Worm (Caenorhabditis elegans): Measurements from ENCODE around the gene C13C4.7.
"Not testable (repeated sequence)": the region's sequence is repeated elsewhere in the genome, so short reads cannot be mapped to it uniquely, and the experiment has no call there.

The C13C4.7 gene

DNA sequence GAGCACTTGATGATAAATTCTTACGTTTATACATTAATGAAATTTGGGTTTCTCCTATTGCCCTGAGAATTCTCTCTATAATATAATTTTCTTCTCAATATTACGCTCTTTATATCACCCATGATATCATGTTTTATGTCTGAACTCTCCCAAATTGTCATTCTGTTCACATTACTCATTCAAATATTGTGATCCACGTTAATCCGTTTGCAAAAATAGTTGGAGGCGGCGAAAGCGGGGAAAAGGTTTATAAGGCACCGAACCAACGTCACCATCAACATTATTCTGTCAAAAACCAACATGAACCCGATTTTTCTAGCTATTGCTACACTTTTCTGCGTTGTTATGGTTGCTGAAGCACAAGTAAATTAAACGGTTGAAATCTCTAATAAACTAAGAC, 32.6 kb upstream of the C13C4.7 start, which contains the start of gene C27A7.8:
Gene C27A7.8, plus strand, starts transcription at position 301 of the 400 bp plus-strand sequence.
- TF ChIP-seq sea-2 (GFP tag; IDR thresholded peaks at IDR 0.05), result no peak
- TF ChIP-seq T26A5.8 (tag; optimal IDR thresholded peaks at IDR 0.05), result no peak
- TF ChIP-seq lsy-27 (tag; optimal IDR thresholded peaks at IDR 0.05; ENCODE audit: borderline replicate concordance, insufficient read depth), result no peak
- TF ChIP-seq akir-1 (GFP tag; optimal IDR thresholded peaks at IDR 0.05), result no peak
- TF ChIP-seq Y95B8A.8 (GFP tag; IDR thresholded peaks at IDR 0.05), result no peak
- no peak for TF ChIP-seq Y56A3A.18 (GFP tag; IDR thresholded peaks at IDR 0.05)
- no peak for TF ChIP-seq ztf-28 (GFP tag; IDR thresholded peaks at IDR 0.05)
- TF ChIP-seq rec-8 (tag; optimal IDR thresholded peaks at IDR 0.05), result no peak
- no peak for TF ChIP-seq snpc-1.1 (tag; optimal IDR thresholded peaks at IDR 0.05; ENCODE audit: insufficient read depth)
- no peak for TF ChIP-seq C17E4.6 (GFP tag; IDR thresholded peaks at IDR 0.05)
- TF ChIP-seq dox-1 (GFP tag; IDR thresholded peaks at IDR 0.05), result no peak
- no peak for TF ChIP-seq K12H6.12 (tag; optimal IDR thresholded peaks at IDR 0.05)
- no peak for TF ChIP-seq ceh-91 (GFP tag; IDR thresholded peaks at IDR 0.05)
- no peak for TF ChIP-seq F22D6.2 (tag; optimal IDR thresholded peaks at IDR 0.05)

DNA sequence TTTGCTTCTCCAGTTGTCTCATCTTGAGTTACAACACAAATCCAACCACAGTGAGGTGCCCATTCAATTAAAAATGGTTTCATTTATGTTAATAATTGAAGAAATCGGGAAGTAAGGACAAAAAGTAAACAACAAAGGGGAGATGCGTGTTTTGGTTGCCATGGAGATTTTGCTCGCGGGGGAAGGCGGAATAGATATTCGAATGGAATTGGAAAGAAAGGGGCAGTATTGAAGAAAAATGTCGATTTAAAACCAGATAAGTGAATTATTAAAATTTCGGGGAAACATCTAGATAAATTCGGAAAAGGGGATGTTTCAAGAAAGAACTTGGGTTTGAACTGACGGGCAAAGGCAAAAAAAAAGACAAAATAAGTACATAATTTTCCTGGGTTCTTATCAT, 30.3 kb upstream of the C13C4.7 start, which contains the start of gene che-11:
Gene che-11, minus strand, starts transcription at position 101 of the 400 bp plus-strand sequence.
- TF ChIP-seq hrde-1 (tag; optimal IDR thresholded peaks at IDR 0.05; ENCODE audit: borderline replicate concordance), result no peak
- no peak for TF ChIP-seq rec-8 (tag; optimal IDR thresholded peaks at IDR 0.05)
- TF ChIP-seq attf-6 (GFP tag; IDR thresholded peaks at IDR 0.05), result no peak
- TF ChIP-seq aptf-2 (GFP tag; conservative IDR thresholded peaks at IDR 0.05), result no peak
- no peak for TF ChIP-seq T26A5.8 (tag; optimal IDR thresholded peaks at IDR 0.05)
- TF ChIP-seq F57A8.1 (GFP tag; optimal IDR thresholded peaks at IDR 0.05), result no peak
- TF ChIP-seq ceh-79 (tag; optimal IDR thresholded peaks at IDR 0.05), result no peak
- no peak for TF ChIP-seq K11D2.4 (GFP tag; IDR thresholded peaks at IDR 0.05)

DNA sequence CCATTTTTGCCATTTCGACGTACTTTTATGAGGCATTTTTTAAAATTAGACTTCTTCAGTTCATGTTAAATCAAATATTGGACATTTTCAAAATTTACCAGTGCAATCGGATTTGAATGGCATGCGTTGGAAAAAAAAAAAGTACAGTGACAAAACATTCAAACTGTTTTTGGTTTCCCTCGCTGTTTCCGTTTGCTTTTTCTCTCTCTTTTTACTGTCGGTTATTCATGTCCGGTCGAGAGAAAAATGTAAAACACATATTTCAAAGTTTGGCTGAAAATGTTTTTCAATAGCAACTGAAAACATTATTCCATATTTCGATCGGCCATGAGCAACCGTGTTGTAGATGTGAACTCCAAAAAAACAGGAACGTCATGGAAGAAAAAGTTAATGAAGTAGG, 20.3 kb upstream of the C13C4.7 start, which contains the start of gene C27A7.3:
Gene C27A7.3, plus strand, starts transcription at position 301 of the 400 bp plus-strand sequence.
- TF ChIP-seq attf-6 (GFP tag; IDR thresholded peaks at IDR 0.05) (no peak), xnd-1 (tag; optimal IDR thresholded peaks at IDR 0.05) (no peak), lin-54 (GFP tag; optimal IDR thresholded peaks at IDR 0.05) (no peak), ztf-22 (GFP tag; optimal IDR thresholded peaks at IDR 0.05) (no peak)

- no peak for TF ChIP-seq Y56A3A.18 (GFP tag; IDR thresholded peaks at IDR 0.05)
- TF ChIP-seq zim-3 (tag; optimal IDR thresholded peaks at IDR 0.05), result no peak
- no peak for TF ChIP-seq Y53F4B.3 (GFP tag; IDR thresholded peaks at IDR 0.05)
- TF ChIP-seq ama-1 (optimal IDR thresholded peaks at IDR 0.05), result no peak
- no peak for TF ChIP-seq ama-1 (GFP tag; optimal IDR thresholded peaks at IDR 0.05)
- TF ChIP-seq mel-28 (tag; optimal IDR thresholded peaks at IDR 0.05; ENCODE audit: borderline replicate concordance), result no peak
Measured at ce11 chrV:12137942-12138341, 17.7 kb upstream of the C13C4.7 start.

- not testable (repeated sequence) for TF ChIP-seq ets-4 (GFP tag; optimal IDR thresholded peaks at IDR 0.05); Y53F4B.3 (GFP tag; IDR thresholded peaks at IDR 0.05); dox-1 (GFP tag; IDR thresholded peaks at IDR 0.05)
Measured at ce11 chrV:12131157-12131556, 10.9 kb upstream of the C13C4.7 start, which contains the start of gene enpp-1. TSS of gene enpp-1 (plus strand) at chrV:12131457.

DNA sequence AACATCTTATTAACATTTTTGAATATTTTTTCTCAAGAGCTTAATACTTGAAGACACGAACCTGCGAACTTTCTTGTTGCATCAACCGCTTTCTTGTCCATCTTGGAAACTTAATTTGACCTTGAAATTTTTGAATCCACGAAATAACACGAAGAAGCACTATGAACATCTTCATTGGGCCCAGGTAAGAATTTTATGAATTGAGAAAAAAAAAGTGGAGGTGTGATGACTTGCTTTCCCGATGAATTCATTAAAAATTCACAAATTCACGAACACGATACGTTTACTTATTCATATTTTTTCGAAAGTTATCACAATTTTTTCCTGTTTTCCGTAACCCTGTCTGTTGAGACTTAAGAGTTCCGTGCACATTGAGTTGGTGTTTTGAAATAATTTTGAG, 10.4 kb upstream of the C13C4.7 start, which contains the start of gene C27A7.6:
Gene C27A7.6, minus strand, starts transcription at position 101 of the 400 bp plus-strand sequence.
- not testable (repeated sequence) for TF ChIP-seq ztf-28 (GFP tag; IDR thresholded peaks at IDR 0.05); F23B12.7 (tag; optimal IDR thresholded peaks at IDR 0.05; ENCODE audit: insufficient read depth); D2030.7 (GFP tag; IDR thresholded peaks at IDR 0.05)

Data from whole organism, young adult.